Fruit fly (Drosophila melanogaster) whole organism, embryonic: ENCODE measurements around the gene Pa1.
A peak's percentile ranks its signal among the peaks of the same experiment; 100 is the strongest.

Experiments used
- Awh ChIP-seq: fragments of 200-800 bp; sonication (Bioruptor generic); IDR thresholded peaks from 2 replicates; pipeline ENCODE4, ENCODE4 v1.3.6; 2022; ENCODE audit warnings: missing biosample characterization, missing genetic modification characterization
- CG10209 ChIP-seq: fragments of 200-800 bp; sonication (Bioruptor generic); optimal IDR thresholded peaks from 3 replicates; lab custom pipeline; 2017; ENCODE audit warnings: missing biosample characterization, mild to moderate bottlenecking, missing genetic modification characterization, missing genetic modification reagents
- CG10267 ChIP-seq: fragments of 200-800 bp; sonication (Bioruptor generic); optimal IDR thresholded peaks from 2 replicates; lab custom pipeline; 2018; ENCODE audit warnings: missing biosample characterization, mild to moderate bottlenecking, missing genetic modification characterization, moderate library complexity
- CG11456 ChIP-seq: fragments of 200-800 bp; sonication (Bioruptor generic); IDR thresholded peaks from 3 replicates; pipeline ENCODE4 v1.3.6; 2022; ENCODE audit warnings: missing biosample characterization, missing genetic modification characterization
- CG1233 ChIP-seq: fragments of 200-800 bp; sonication (Bioruptor generic); optimal IDR thresholded peaks from 4 replicates; lab custom pipeline; 2018; ENCODE audit warnings: missing biosample characterization, mild to moderate bottlenecking, missing genetic modification characterization
- CG15269 ChIP-seq: fragments of 200-800 bp; sonication (Bioruptor generic); optimal IDR thresholded peaks from 2 replicates; lab custom pipeline; 2018; ENCODE audit warnings: missing biosample characterization, mild to moderate bottlenecking, missing genetic modification characterization, moderate library complexity
- CG15514 ChIP-seq: fragments of 200-800 bp; sonication (Bioruptor generic); optimal IDR thresholded peaks from 3 replicates; lab custom pipeline; 2017; ENCODE audit warnings: missing biosample characterization, missing genetic modification characterization, mild to moderate bottlenecking, moderate library complexity, missing genetic modification reagents
- CG17612 ChIP-seq: fragments of 200-800 bp; sonication (Bioruptor generic); IDR thresholded peaks from 2 replicates; pipeline ENCODE4 v1.3.6; 2022; ENCODE audit warnings: missing biosample characterization, missing genetic modification characterization
- CG2712 ChIP-seq: fragments of 200-800 bp; optimal IDR thresholded peaks from 3 replicates; lab custom pipeline; 2019; ENCODE audit warnings: missing biosample characterization, mild to moderate bottlenecking, missing genetic modification characterization, moderate library complexity
- CG30020 ChIP-seq: fragments of 200-800 bp; optimal IDR thresholded peaks from 2 replicates; lab custom pipeline; 2019; ENCODE audit warnings: missing biosample characterization, mild to moderate bottlenecking, missing genetic modification characterization, moderate library complexity
- CG30403 ChIP-seq: fragments of 200-800 bp; sonication (Bioruptor generic); optimal IDR thresholded peaks from 3 replicates; lab custom pipeline; 2016; ENCODE audit warnings: missing biosample characterization, missing genetic modification characterization
- CG3163 ChIP-seq: fragments of 200-800 bp; sonication (Bioruptor generic); optimal IDR thresholded peaks from 3 replicates; lab custom pipeline; 2016; ENCODE audit warnings: missing biosample characterization, missing genetic modification characterization
- CG5953 ChIP-seq: fragments of 200-800 bp; sonication (Bioruptor generic); IDR thresholded peaks from 2 replicates; pipeline ENCODE4 v1.3.6; 2022; ENCODE audit warnings: missing biosample characterization, missing genetic modification characterization
- Camta ChIP-seq: fragments of 200-800 bp; sonication (Bioruptor generic); optimal IDR thresholded peaks from 2 replicates; lab custom pipeline; 2016; ENCODE audit warnings: missing biosample characterization, missing genetic modification characterization
- CrebB ChIP-seq: fragments of 200-800 bp; sonication (Bioruptor generic); optimal IDR thresholded peaks from 3 replicates; lab custom pipeline; 2018; ENCODE audit warnings: missing biosample characterization, mild to moderate bottlenecking, missing genetic modification characterization
- D19B ChIP-seq: fragments of 200-800 bp; sonication (Bioruptor generic); optimal IDR thresholded peaks from 2 replicates; lab custom pipeline; 2017; ENCODE audit warnings: missing biosample characterization, mild to moderate bottlenecking, missing genetic modification characterization
- Dek ChIP-seq: fragments of 200-800 bp; sonication (Bioruptor generic); optimal IDR thresholded peaks from 3 replicates; lab custom pipeline; 2019; ENCODE audit warnings: missing biosample characterization, mild to moderate bottlenecking, missing genetic modification characterization, moderate library complexity
- E2f2 ChIP-seq: fragments of 200-800 bp; sonication (Bioruptor generic); IDR thresholded peaks from 2 replicates; pipeline ENCODE4 v1.3.6; 2022; ENCODE audit warnings: missing biosample characterization, missing genetic modification characterization
- Eip74EF ChIP-seq, 2 experiments: fragments of 200-800 bp in 1 of 2; fragments of >200 bp in 1 of 2; sonication (Bioruptor generic) in 1 of 2; optimal IDR thresholded peaks; 2 replicates each; lab custom pipeline; 2017 to 2019; ENCODE audit warnings: missing biosample characterization in 2 of 2, missing genetic modification characterization in 2 of 2, mild to moderate bottlenecking in 1 of 2, moderate library complexity in 1 of 2
- Elba2 ChIP-seq: fragments of 200-800 bp; sonication (Bioruptor generic); optimal IDR thresholded peaks from 3 replicates; lab custom pipeline; 2016; ENCODE audit warnings: missing biosample characterization, missing genetic modification characterization
- Fer2 ChIP-seq: fragments of 200-800 bp; sonication (Bioruptor generic); optimal IDR thresholded peaks from 2 replicates; lab custom pipeline; 2018; ENCODE audit warnings: missing biosample characterization, mild to moderate bottlenecking, missing genetic modification characterization, moderate library complexity
- Hand ChIP-seq: fragments of 200-800 bp; sonication (Bioruptor generic); optimal IDR thresholded peaks from 2 replicates; lab custom pipeline; 2017; ENCODE audit warnings: mild to moderate bottlenecking, missing biosample characterization, missing genetic modification reagents, missing genetic modification characterization
- Hey ChIP-seq: fragments of 200-800 bp; sonication (Bioruptor generic); optimal IDR thresholded peaks from 3 replicates; lab custom pipeline; 2018; ENCODE audit warnings: missing biosample characterization, mild to moderate bottlenecking, missing genetic modification characterization
- Lpt ChIP-seq: fragments of >200 bp; optimal IDR thresholded peaks from 2 replicates; lab custom pipeline; 2018; ENCODE audit warnings: missing biosample characterization, missing genetic modification characterization
- MBD-R2 ChIP-seq: fragments of 200-800 bp; sonication (Bioruptor generic); IDR thresholded peaks from 2 replicates; pipeline ENCODE4 v1.3.6; 2022; ENCODE audit warnings: missing biosample characterization, missing genetic modification characterization
- Med ChIP-seq: fragments of 200-800 bp; sonication (Bioruptor generic); peaks from one replicate; lab custom pipeline; 2016; ENCODE audit warnings: missing biosample characterization, missing genetic modification characterization, mild to moderate bottlenecking, inconsistent platforms, moderate library complexity
- Mes4 ChIP-seq: fragments of 200-800 bp; sonication (Bioruptor generic); optimal IDR thresholded peaks from 2 replicates; lab custom pipeline; 2016; ENCODE audit warnings: missing biosample characterization, missing genetic modification characterization
- Nf-YC ChIP-seq: fragments of 200-800 bp; optimal IDR thresholded peaks from 3 replicates; lab custom pipeline; 2019; ENCODE audit warnings: missing biosample characterization, mild to moderate bottlenecking, missing genetic modification characterization, moderate library complexity
- Opbp ChIP-seq: fragments of 200-800 bp; sonication (Bioruptor generic); IDR thresholded peaks from 3 replicates; pipeline ENCODE4 v1.3.6; 2022; ENCODE audit warnings: missing biosample characterization, missing genetic modification characterization; ENCODE audit not compliant: partially characterized antibody
- Optix ChIP-seq: fragments of 200-800 bp; sonication (Bioruptor generic); IDR thresholded peaks from 3 replicates; pipeline ENCODE4 v1.3.6; 2022; ENCODE audit warnings: missing biosample characterization, missing genetic modification characterization
- PHDP ChIP-seq: fragments of 200-800 bp; sonication (Bioruptor generic); optimal IDR thresholded peaks from 3 replicates; lab custom pipeline; 2018; ENCODE audit warnings: missing biosample characterization, mild to moderate bottlenecking, missing genetic modification characterization, moderate library complexity
- Pdp1 ChIP-seq, 2 experiments: fragments of 200-800 bp; sonication (Bioruptor generic); optimal IDR thresholded peaks; 3 replicates each; lab custom pipeline; 2016; ENCODE audit warnings: missing biosample characterization in 2 of 2, missing genetic modification characterization in 2 of 2, mild to moderate bottlenecking in 1 of 2, moderate library complexity in 1 of 2
- Poxn ChIP-seq: fragments of 200-800 bp; sonication (Bioruptor generic); IDR thresholded peaks from 2 replicates; pipeline ENCODE4 v1.3.6; 2022; ENCODE audit warnings: missing biosample characterization, missing genetic modification characterization
- Ptx1 ChIP-seq: fragments of 200-800 bp; sonication (Bioruptor generic); IDR thresholded peaks from 2 replicates; pipeline ENCODE4 v1.3.6; 2022; ENCODE audit warnings: missing biosample characterization, missing genetic modification characterization
- Spps ChIP-seq: fragments of 200-800 bp; sonication (Bioruptor generic); optimal IDR thresholded peaks from 2 replicates; lab custom pipeline; 2018; ENCODE audit warnings: missing biosample characterization, mild to moderate bottlenecking, missing genetic modification characterization
- Vsx1 ChIP-seq: fragments of 200-800 bp; sonication (Bioruptor generic); optimal IDR thresholded peaks from 2 replicates; lab custom pipeline; 2017; ENCODE audit warnings: missing biosample characterization, mild to moderate bottlenecking, missing genetic modification characterization, missing genetic modification reagents
- amos ChIP-seq: fragments of 200-800 bp; sonication (Bioruptor generic); IDR thresholded peaks from 2 replicates; pipeline ENCODE4 v1.3.6; 2022; ENCODE audit warnings: missing biosample characterization, missing genetic modification characterization; ENCODE audit not compliant: partially characterized antibody
- ara ChIP-seq: fragments of 200-800 bp; sonication (Bioruptor generic); IDR thresholded peaks from 2 replicates; pipeline ENCODE4 v1.3.6; 2022; ENCODE audit warnings: missing biosample characterization, missing genetic modification characterization
- cato ChIP-seq: fragments of 200-800 bp; sonication (Bioruptor generic); optimal IDR thresholded peaks from 2 replicates; lab custom pipeline; 2016; ENCODE audit warnings: missing biosample characterization, missing genetic modification characterization, borderline replicate concordance
- cg ChIP-seq: fragments of 200-800 bp; sonication (Bioruptor generic); optimal IDR thresholded peaks from 3 replicates; lab custom pipeline; 2019; ENCODE audit warnings: missing biosample characterization, mild to moderate bottlenecking, missing genetic modification characterization, moderate library complexity
- dm ChIP-seq: fragments of 200-800 bp; sonication (Bioruptor generic); optimal IDR thresholded peaks from 3 replicates; lab custom pipeline; 2016; ENCODE audit warnings: missing biosample characterization, missing genetic modification characterization
- en ChIP-seq: fragments of 200-800 bp; sonication (Bioruptor generic); optimal IDR thresholded peaks from 2 replicates; lab custom pipeline; 2016; ENCODE audit warnings: missing biosample characterization, missing genetic modification characterization
- exex ChIP-seq: fragments of 200-800 bp; sonication (Bioruptor generic); optimal IDR thresholded peaks from 4 replicates; lab custom pipeline; 2018; ENCODE audit warnings: missing biosample characterization, mild to moderate bottlenecking, missing genetic modification characterization, moderate library complexity
- gfzf ChIP-seq: fragments of 200-800 bp; sonication (Bioruptor generic); optimal IDR thresholded peaks from 2 replicates; lab custom pipeline; 2016; ENCODE audit warnings: missing biosample characterization, mild to moderate bottlenecking, missing genetic modification characterization, moderate library complexity
- grau ChIP-seq: fragments of 200-800 bp; optimal IDR thresholded peaks from 3 replicates; lab custom pipeline; 2019; ENCODE audit warnings: missing biosample characterization, mild to moderate bottlenecking, missing genetic modification characterization, moderate library complexity
- ind ChIP-seq: fragments of 200-800 bp; sonication (Bioruptor generic); optimal IDR thresholded peaks from 3 replicates; lab custom pipeline; 2016; ENCODE audit warnings: missing biosample characterization, missing genetic modification characterization
- oc ChIP-seq: fragments of 200-800 bp; sonication (Bioruptor generic); optimal IDR thresholded peaks from 2 replicates; lab custom pipeline; 2018; ENCODE audit warnings: missing biosample characterization, mild to moderate bottlenecking, missing genetic modification characterization, moderate library complexity
- scrt ChIP-seq: fragments of 200-800 bp; sonication (Bioruptor generic); optimal IDR thresholded peaks from 2 replicates; lab custom pipeline; 2018; ENCODE audit warnings: missing biosample characterization, mild to moderate bottlenecking, missing genetic modification characterization, moderate library complexity
- sug ChIP-seq: fragments of 200-800 bp; optimal IDR thresholded peaks from 2 replicates; lab custom pipeline; 2019; ENCODE audit warnings: missing biosample characterization, mild to moderate bottlenecking, missing genetic modification characterization, moderate library complexity
- twi ChIP-seq: fragments of 200-800 bp; optimal IDR thresholded peaks from 2 replicates; lab custom pipeline; 2019; ENCODE audit warnings: missing biosample characterization, mild to moderate bottlenecking, missing genetic modification characterization, moderate library complexity
- zen ChIP-seq: fragments of 200-800 bp; sonication (Bioruptor generic); optimal IDR thresholded peaks from 3 replicates; lab custom pipeline; 2018; ENCODE audit warnings: missing biosample characterization, mild to moderate bottlenecking, missing genetic modification characterization, moderate library complexity

Pa1 gene

dm6 chrX:11348829-11349228, 10.2 kb upstream of the Pa1 start, which contains the start of gene CG1738 (continued):
- no peak for TF ChIP-seq CG11456 (GFP tag; lab: Robert Waterston, UW)
- TF ChIP-seq twi: no peak
- TF ChIP-seq Eip74EF (GFP tag; optimal IDR thresholded peaks at IDR 0.05; lab: Kevin White, UChicago): no peak
- TF ChIP-seq ara: no peak
- TF ChIP-seq CG17612 (GFP tag; lab: Robert Waterston, UW): no peak
- no peak for TF ChIP-seq Fer2 (tag; lab: Kevin White, UChicago)
- TF ChIP-seq Poxn (GFP tag; lab: Robert Waterston, UW): no peak
- TF ChIP-seq CG1233: no peak
- TF ChIP-seq Nf-YC (tag; lab: Kevin White, UChicago): peak; percentile 21
- peak; percentile 40 for TF ChIP-seq Ptx1 (GFP tag; lab: Robert Waterston, UW)
- no peak for TF ChIP-seq Opbp (GFP tag; lab: Robert Waterston, UW)
- TF ChIP-seq MBD-R2 (GFP tag; lab: Robert Waterston, UW): peak; percentile 60
- TF ChIP-seq cg (GFP tag; lab: Kevin White, UChicago): no peak
- TF ChIP-seq Lpt (GFP tag; lab: Kevin White, UChicago): no peak
- TF ChIP-seq PHDP (tag; lab: Kevin White, UChicago): peak; percentile 23
- TF ChIP-seq amos: peak; percentile 19; the same call in 1 of the 2 replicates
- TF ChIP-seq sug (tag; lab: Kevin White, UChicago): peak; percentile 23
- TF ChIP-seq zen: no peak
- TF ChIP-seq Pdp1 (GFP tag; optimal IDR thresholded peaks at IDR 0.05; lab: Kevin White, UChicago): peak in 1 of 2 experiments; percentile 90
- peak; percentile 38 for TF ChIP-seq CG2712 (tag; lab: Kevin White, UChicago)
- TF ChIP-seq CG15514 (GFP tag; lab: Kevin White, UChicago): peak; percentile 31
- peak; percentile 5 for TF ChIP-seq scrt (GFP tag; lab: Kevin White, UChicago)
- no peak for TF ChIP-seq Elba2
- TF ChIP-seq grau (tag; lab: Kevin White, UChicago): peak; percentile 31
- TF ChIP-seq oc (tag; lab: Kevin White, UChicago): no peak
- no peak for TF ChIP-seq Spps (tag; lab: Kevin White, UChicago)
- peak; percentile 25; the same call in 1 of the 2 replicates for TF ChIP-seq E2f2 (GFP tag; lab: Robert Waterston, UW)
- TF ChIP-seq Awh (GFP tag; lab: Robert Waterston, UW): no peak
- peak; percentile 60 for TF ChIP-seq dm (GFP tag; lab: Kevin White, UChicago)
- TF ChIP-seq Mes4 (GFP tag; lab: Kevin White, UChicago): no peak
- no peak for TF ChIP-seq Hand (GFP tag; lab: Kevin White, UChicago)
- no peak for TF ChIP-seq exex (tag; lab: Kevin White, UChicago)
- no peak for TF ChIP-seq en
- TF ChIP-seq Optix (GFP tag; lab: Robert Waterston, UW): no peak
- TF ChIP-seq Vsx1: no peak
- TF ChIP-seq Med (GFP tag; lab: Kevin White, UChicago): peak; percentile 79
- peak; percentile 71 for TF ChIP-seq gfzf (GFP tag; lab: Kevin White, UChicago)
- no peak for TF ChIP-seq CG3163 (GFP tag; lab: Kevin White, UChicago)
- TF ChIP-seq cato: no peak
- no peak for TF ChIP-seq CG10209 (GFP tag; lab: Kevin White, UChicago)
- TF ChIP-seq CG30020 (tag; lab: Kevin White, UChicago): no peak
- no peak for TF ChIP-seq D19B (GFP tag; lab: Kevin White, UChicago)
- TF ChIP-seq CG5953 (GFP tag; lab: Robert Waterston, UW): no peak
- TF ChIP-seq Dek (tag; lab: Kevin White, UChicago): peak; percentile 19
- TF ChIP-seq CrebB: no peak
- peak; percentile 30 for TF ChIP-seq CG15269 (tag; lab: Kevin White, UChicago)
- TF ChIP-seq Camta (GFP tag; lab: Kevin White, UChicago): no peak
- peak; percentile 37 for TF ChIP-seq CG10267
- no peak for TF ChIP-seq Hey (tag; lab: Kevin White, UChicago)
- peak; percentile 0 for TF ChIP-seq ind
- peak; percentile 10 for TF ChIP-seq CG30403 (GFP tag; lab: Kevin White, UChicago)
